Fruit fly (Drosophila melanogaster): ENCODE measurements around the gene CG4617.

DNA sequence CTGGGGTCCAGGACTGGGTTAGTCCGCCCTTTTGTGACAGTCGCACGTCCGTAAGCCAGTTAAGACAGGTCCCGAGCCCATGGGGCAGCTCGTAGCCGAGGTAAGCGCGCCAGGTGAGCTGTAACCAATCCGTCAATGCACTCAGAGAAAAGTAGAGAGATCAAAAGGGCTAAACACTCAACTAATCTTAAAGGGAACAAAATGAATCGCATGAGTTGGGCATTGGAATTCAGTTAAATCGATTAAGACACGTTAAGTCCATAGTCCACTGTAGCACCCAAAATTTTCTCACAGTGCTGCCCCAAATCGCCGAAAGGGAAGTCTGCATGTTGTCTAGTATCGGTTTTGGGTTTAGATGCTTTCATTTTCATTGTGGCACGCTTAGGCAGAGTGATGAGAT lies 40.7 kb downstream of the CG4617 start:
- TF ChIP-seq zfh1 (GFP tag; IDR thresholded peaks at IDR 0.05) (no peak), Doc2 (GFP tag; IDR thresholded peaks at IDR 0.05) (no peak), CG1647 (GFP tag; optimal IDR thresholded peaks at IDR 0.05) (no peak), BEAF-32 (GFP tag; optimal IDR thresholded peaks at IDR 0.05) (no peak), bcd (GFP tag; optimal IDR thresholded peaks at IDR 0.05) (no peak), CTCF (GFP tag; optimal IDR thresholded peaks at IDR 0.05) (no peak), bbx (GFP tag; IDR thresholded peaks at IDR 0.05; ENCODE audit: partially characterized antibody) (no peak), Xbp1 (GFP tag; optimal IDR thresholded peaks at IDR 0.05) (no peak), CG1233 (GFP tag; optimal IDR thresholded peaks at IDR 0.05) (no peak), CG6175 (GFP tag; IDR thresholded peaks at IDR 0.05) (no peak), zfh2 (GFP tag; optimal IDR thresholded peaks at IDR 0.05) (no peak), CG13894 (tag; optimal IDR thresholded peaks at IDR 0.05) (no peak)

All from whole organism, embryonic.